Fruit fly (Drosophila melanogaster) whole organism, embryonic: ENCODE measurements around the gene CG6051.

Source experiments
- Awh ChIP-seq: fragments of 200-800 bp; sonication (Bioruptor generic); IDR thresholded peaks from 2 replicates; pipeline ENCODE4, ENCODE4 v1.3.6; 2022; ENCODE audit warnings: missing biosample characterization, missing genetic modification characterization
- BEAF-32 ChIP-seq: fragments of 200-800 bp; sonication (Bioruptor generic); optimal IDR thresholded peaks from 3 replicates; lab custom pipeline; 2017; ENCODE audit warnings: missing biosample characterization, missing genetic modification characterization, mild to moderate bottlenecking, moderate library complexity, missing genetic modification reagents
- Bteb2 ChIP-seq: fragments of 200-800 bp; sonication (Bioruptor generic); optimal IDR thresholded peaks from 2 replicates; lab custom pipeline; 2016; ENCODE audit warnings: missing biosample characterization, missing genetic modification characterization
- CG10274 ChIP-seq: fragments of 200-800 bp; sonication (Bioruptor generic); optimal IDR thresholded peaks from 3 replicates; lab custom pipeline; 2017; ENCODE audit warnings: missing biosample characterization, mild to moderate bottlenecking, missing genetic modification characterization
- CG11085 ChIP-seq: fragments of 200-800 bp; sonication (Bioruptor generic); IDR thresholded peaks from 2 replicates; pipeline ENCODE4 v1.3.6; 2022; ENCODE audit warnings: missing biosample characterization, missing genetic modification characterization
- CG12155 ChIP-seq: fragments of 200-800 bp; sonication (Bioruptor generic); optimal IDR thresholded peaks from 3 replicates; lab custom pipeline; 2016; ENCODE audit warnings: missing biosample characterization, missing genetic modification characterization
- CG12236 ChIP-seq: fragments of 200-800 bp; sonication (Bioruptor generic); optimal IDR thresholded peaks from 2 replicates; lab custom pipeline; 2016; ENCODE audit warnings: missing biosample characterization, missing genetic modification characterization
- CG13894 ChIP-seq: fragments of 200-800 bp; sonication (Bioruptor generic); optimal IDR thresholded peaks from 3 replicates; lab custom pipeline; 2018; ENCODE audit warnings: missing biosample characterization, mild to moderate bottlenecking, missing genetic modification characterization, moderate library complexity
- CG14710 ChIP-seq: fragments of 200-800 bp; sonication (Bioruptor generic); optimal IDR thresholded peaks from 3 replicates; lab custom pipeline; 2019; ENCODE audit warnings: missing biosample characterization, mild to moderate bottlenecking, missing genetic modification characterization, moderate library complexity
- CG16815 ChIP-seq: fragments of 200-800 bp; sonication (Bioruptor generic); optimal IDR thresholded peaks from 3 replicates; lab custom pipeline; 2017; ENCODE audit warnings: missing biosample characterization, mild to moderate bottlenecking, missing genetic modification characterization
- CG17385 ChIP-seq: fragments of 200-800 bp; sonication (Bioruptor generic); optimal IDR thresholded peaks from 3 replicates; lab custom pipeline; 2018; ENCODE audit warnings: missing biosample characterization, mild to moderate bottlenecking, missing genetic modification characterization
- CG2678 ChIP-seq: fragments of 200-800 bp; sonication (Bioruptor generic); optimal IDR thresholded peaks from 3 replicates; lab custom pipeline; 2019; ENCODE audit warnings: missing biosample characterization, mild to moderate bottlenecking, missing genetic modification characterization, moderate library complexity
- CG32532 ChIP-seq: fragments of 200-800 bp; sonication (Bioruptor generic); IDR thresholded peaks from 2 replicates; pipeline ENCODE4 v1.3.6; 2022; ENCODE audit warnings: missing biosample characterization, missing genetic modification characterization
- CG32772 ChIP-seq: fragments of 200-800 bp; sonication (Bioruptor generic); IDR thresholded peaks from 2 replicates; pipeline ENCODE4 v1.3.6; 2022; ENCODE audit warnings: missing biosample characterization, missing genetic modification characterization
- CG4854 ChIP-seq: fragments of 200-800 bp; sonication (Bioruptor generic); optimal IDR thresholded peaks from 2 replicates; lab custom pipeline; 2016; ENCODE audit warnings: missing biosample characterization, missing genetic modification characterization, inconsistent platforms
- CG6683 ChIP-seq: fragments of 200-800 bp; sonication (Bioruptor generic); optimal IDR thresholded peaks from 2 replicates; lab custom pipeline; 2017; ENCODE audit warnings: missing biosample characterization, mild to moderate bottlenecking, missing genetic modification characterization, missing genetic modification reagents
- CG7928 ChIP-seq: fragments of 200-800 bp; sonication (Bioruptor generic); optimal IDR thresholded peaks from 2 replicates; lab custom pipeline; 2017; ENCODE audit warnings: missing biosample characterization, mild to moderate bottlenecking, missing genetic modification characterization
- CG9817 ChIP-seq: fragments of 200-800 bp; sonication (Bioruptor generic); optimal IDR thresholded peaks from 2 replicates; lab custom pipeline; 2018; ENCODE audit warnings: missing biosample characterization, mild to moderate bottlenecking, missing genetic modification characterization, moderate library complexity
- Chrac-16 ChIP-seq: fragments of 200-800 bp; sonication (Bioruptor generic); optimal IDR thresholded peaks from 3 replicates; lab custom pipeline; 2016; ENCODE audit warnings: missing biosample characterization, missing genetic modification characterization
- CkIIα-i1 ChIP-seq: fragments of 200-800 bp; sonication (Bioruptor generic); IDR thresholded peaks from 2 replicates; pipeline ENCODE4 v1.3.6; 2022; ENCODE audit warnings: missing biosample characterization, missing genetic modification characterization
- D ChIP-seq, 2 experiments: fragments of 200-800 bp in 1 of 2; fragments of >200 bp in 1 of 2; sonication (Bioruptor generic) in 1 of 2; optimal IDR thresholded peaks; 2 replicates in 1 of 2; 3 replicates in 1 of 2; lab custom pipeline; 2017; ENCODE audit warnings: mild to moderate bottlenecking in 1 of 2, missing biosample characterization in 1 of 2, missing genetic modification characterization in 1 of 2, missing genetic modification reagents in 1 of 2
- Deaf1 ChIP-seq: fragments of 200-800 bp; optimal IDR thresholded peaks from 3 replicates; lab custom pipeline; 2019; ENCODE audit warnings: missing biosample characterization, mild to moderate bottlenecking, missing genetic modification characterization, moderate library complexity
- Fer3 ChIP-seq: fragments of 200-800 bp; sonication (Bioruptor generic); optimal IDR thresholded peaks from 2 replicates; lab custom pipeline; 2018; ENCODE audit warnings: missing biosample characterization, mild to moderate bottlenecking, missing genetic modification characterization, moderate library complexity
- HmgD ChIP-seq: fragments of 200-800 bp; sonication (Bioruptor generic); optimal IDR thresholded peaks from 3 replicates; lab custom pipeline; 2016; ENCODE audit warnings: missing biosample characterization, missing genetic modification characterization
- Hr78 ChIP-seq, 2 experiments: fragments of 200-800 bp in 1 of 2; fragments of >200 bp in 1 of 2; sonication (Bioruptor generic) in 1 of 2; optimal IDR thresholded peaks; 2 replicates each; lab custom pipeline; 2017 to 2019; ENCODE audit warnings: missing biosample characterization in 2 of 2, missing genetic modification characterization in 2 of 2, mild to moderate bottlenecking in 1 of 2, moderate library complexity in 1 of 2
- Six4 ChIP-seq: fragments of 200-800 bp; sonication (Bioruptor generic); optimal IDR thresholded peaks from 2 replicates; lab custom pipeline; 2016; ENCODE audit warnings: missing biosample characterization, missing genetic modification characterization
- Sry-β ChIP-seq: fragments of 200-800 bp; sonication (Bioruptor generic); optimal IDR thresholded peaks from 2 replicates; lab custom pipeline; 2018; ENCODE audit warnings: missing biosample characterization, mild to moderate bottlenecking, missing genetic modification characterization, moderate library complexity
- bab2 ChIP-seq: fragments of 200-800 bp; sonication (Bioruptor generic); optimal IDR thresholded peaks from 2 replicates; lab custom pipeline; 2016; ENCODE audit warnings: missing biosample characterization, missing genetic modification characterization
- bbx ChIP-seq: fragments of 200-800 bp; sonication (Bioruptor generic); IDR thresholded peaks from 2 replicates; pipeline ENCODE4 v1.3.6; 2022; ENCODE audit warnings: missing biosample characterization, missing genetic modification characterization; ENCODE audit not compliant: partially characterized antibody
- bowl ChIP-seq: fragments of 200-800 bp; sonication (Bioruptor generic); IDR thresholded peaks from 2 replicates; pipeline ENCODE4 v1.3.6; 2022; ENCODE audit warnings: missing biosample characterization, missing genetic modification characterization
- bsh ChIP-seq, 2 experiments: fragments of 200-800 bp; sonication (Bioruptor generic); optimal IDR thresholded peaks; 2 replicates each; lab custom pipeline; 2017 to 2018; ENCODE audit warnings: mild to moderate bottlenecking in 2 of 2, missing biosample characterization in 2 of 2, missing genetic modification characterization in 2 of 2, moderate library complexity in 1 of 2
- chif ChIP-seq, 2 experiments: fragments of 200-800 bp; sonication (Bioruptor generic); optimal IDR thresholded peaks; 3 replicates each; lab custom pipeline; 2016; ENCODE audit warnings: missing biosample characterization in 2 of 2, missing genetic modification characterization in 2 of 2
- croc ChIP-seq: fragments of 200-800 bp; sonication (Bioruptor generic); conservative IDR thresholded peaks from 3 replicates; pipeline ENCODE4 v1.3.6; 2022; ENCODE audit warnings: missing biosample characterization, missing genetic modification characterization
- dm ChIP-seq: fragments of 200-800 bp; sonication (Bioruptor generic); optimal IDR thresholded peaks from 3 replicates; lab custom pipeline; 2016; ENCODE audit warnings: missing biosample characterization, missing genetic modification characterization
- esg ChIP-seq: fragments of 200-800 bp; sonication (Bioruptor generic); conservative IDR thresholded peaks from 2 replicates; pipeline ENCODE4 v1.3.6; 2022; ENCODE audit warnings: missing biosample characterization, missing genetic modification characterization
- fru ChIP-seq: fragments of >200 bp; optimal IDR thresholded peaks from 2 replicates; lab custom pipeline; 2017
- grau ChIP-seq: fragments of 200-800 bp; optimal IDR thresholded peaks from 3 replicates; lab custom pipeline; 2019; ENCODE audit warnings: missing biosample characterization, mild to moderate bottlenecking, missing genetic modification characterization, moderate library complexity
- gsb-n ChIP-seq: fragments of 200-800 bp; sonication (Bioruptor generic); optimal IDR thresholded peaks from 3 replicates; lab custom pipeline; 2018; ENCODE audit warnings: missing biosample characterization, mild to moderate bottlenecking, missing genetic modification characterization
- lab ChIP-seq: fragments of 200-800 bp; sonication (Bioruptor generic); optimal IDR thresholded peaks from 3 replicates; lab custom pipeline; 2017; ENCODE audit warnings: missing biosample characterization, missing genetic modification characterization, mild to moderate bottlenecking, moderate library complexity, missing genetic modification reagents
- lilli ChIP-seq: fragments of 200-800 bp; sonication (Bioruptor generic); optimal IDR thresholded peaks from 3 replicates; lab custom pipeline; 2016; ENCODE audit warnings: missing biosample characterization, missing genetic modification characterization
- pho ChIP-seq: fragments of 200-800 bp; sonication (Bioruptor generic); optimal IDR thresholded peaks from 2 replicates; lab custom pipeline; 2016; ENCODE audit warnings: missing biosample characterization, missing genetic modification characterization
- repo ChIP-seq: fragments of 200-800 bp; sonication (Bioruptor generic); optimal IDR thresholded peaks from 2 replicates; lab custom pipeline; 2016; ENCODE audit warnings: missing biosample characterization, missing genetic modification characterization
- salm ChIP-seq: fragments of 200-800 bp; sonication (Bioruptor generic); optimal IDR thresholded peaks from 2 replicates; lab custom pipeline; 2018; ENCODE audit warnings: missing biosample characterization, mild to moderate bottlenecking, missing genetic modification characterization
- sc ChIP-seq, 3 experiments: fragments of >200 bp in 2 of 3; fragments of 200-800 bp in 1 of 3; sonication (Bioruptor generic) in 1 of 3; optimal IDR thresholded peaks; 2 replicates in 2 of 3; 3 replicates in 1 of 3; lab custom pipeline; 2017; ENCODE audit warnings: mild to moderate bottlenecking in 1 of 3, missing biosample characterization in 1 of 3, missing genetic modification characterization in 1 of 3, missing genetic modification reagents in 1 of 3
- so ChIP-seq: fragments of 200-800 bp; sonication (Bioruptor generic); IDR thresholded peaks from 3 replicates; pipeline ENCODE4 v1.3.6; 2022; ENCODE audit warnings: missing biosample characterization, missing genetic modification characterization
- unpg ChIP-seq: fragments of 200-800 bp; sonication (Bioruptor generic); optimal IDR thresholded peaks from 3 replicates; lab custom pipeline; 2018; ENCODE audit warnings: missing biosample characterization, mild to moderate bottlenecking, missing genetic modification characterization, moderate library complexity
- vnd ChIP-seq: fragments of 200-800 bp; sonication (Bioruptor generic); IDR thresholded peaks from 3 replicates; pipeline ENCODE4 v1.3.6; 2022; ENCODE audit warnings: missing biosample characterization, missing genetic modification characterization; ENCODE audit not compliant: partially characterized antibody
- zfh2 ChIP-seq: fragments of 200-800 bp; sonication (Bioruptor generic); optimal IDR thresholded peaks from 2 replicates; lab custom pipeline; 2016; ENCODE audit warnings: missing biosample characterization, missing genetic modification characterization

The CG6051 gene

DNA sequence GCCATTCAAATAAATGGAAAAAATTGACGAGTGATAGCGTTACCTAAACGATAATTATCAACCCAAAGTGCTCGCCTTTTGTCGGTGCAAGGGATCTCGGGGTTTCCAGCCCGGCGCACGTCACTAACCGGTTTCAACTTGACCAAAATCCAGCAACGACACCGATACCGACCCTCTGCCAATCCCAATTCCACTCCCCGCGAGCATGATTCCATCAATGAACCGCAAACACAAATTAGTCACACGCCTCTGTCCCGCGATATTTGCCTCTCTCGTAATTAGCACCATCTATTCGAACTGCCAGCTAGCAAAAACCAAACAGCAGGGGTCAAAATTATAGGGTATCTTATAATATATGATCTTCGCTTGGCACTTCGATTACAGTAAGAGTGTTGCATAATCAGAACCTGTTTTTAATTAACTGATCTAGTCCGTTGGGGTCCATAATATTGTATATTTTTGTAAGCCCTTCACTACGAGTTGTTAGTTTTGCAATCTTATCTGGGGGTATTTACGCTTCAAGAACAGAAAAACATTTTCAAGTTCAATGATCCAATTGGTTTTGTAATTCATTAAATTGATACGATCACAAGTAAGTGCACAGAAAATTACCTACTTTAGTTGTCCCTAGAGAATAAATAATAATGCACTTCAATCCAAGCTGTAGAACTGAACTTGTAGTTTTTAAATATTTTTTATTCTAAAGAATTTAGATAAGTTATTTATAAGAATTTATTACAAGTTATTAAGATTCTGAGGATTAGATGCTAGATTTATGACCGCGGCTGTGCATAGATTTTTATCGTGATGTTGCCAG lies 2.4 kb upstream of the CG6051 start (continued):
- TF ChIP-seq repo (no peak), bab2 (peak; percentile 26), CG32772 (GFP tag; lab: Robert Waterston, UW) (no peak), salm (tag; lab: Kevin White, UChicago) (no peak), Sry-β (GFP tag; lab: Kevin White, UChicago) (no peak), CG17385 (GFP tag; lab: Kevin White, UChicago) (peak; percentile 54), HmgD (GFP tag; lab: Kevin White, UChicago) (no peak), dm (GFP tag; lab: Kevin White, UChicago) (no peak), CG9817 (tag; lab: Kevin White, UChicago) (peak; percentile 35), CG4854 (no peak), Hr78 (GFP tag; optimal IDR thresholded peaks at IDR 0.05; lab: Kevin White, UChicago) (no peak), CG7928 (GFP tag; lab: Kevin White, UChicago) (peak; percentile 28), CG12155 (GFP tag; lab: Kevin White, UChicago) (peak; percentile 13), pho (GFP tag; lab: Kevin White, UChicago) (peak; percentile 37), CG10274 (GFP tag; lab: Kevin White, UChicago) (peak; percentile 38), CG16815 (GFP tag; lab: Kevin White, UChicago) (peak; percentile 34), Deaf1 (tag; lab: Kevin White, UChicago) (peak; percentile 38), bbx (GFP tag; lab: Robert Waterston, UW) (no peak), Chrac-16 (GFP tag; lab: Kevin White, UChicago) (no peak), CG13894 (peak; percentile 19), grau (tag; lab: Kevin White, UChicago) (peak; percentile 74), BEAF-32 (no peak), Bteb2 (GFP tag; lab: Kevin White, UChicago) (no peak), CG12236 (GFP tag; lab: Kevin White, UChicago) (no peak), chif (GFP tag; optimal IDR thresholded peaks at IDR 0.05; lab: Kevin White, UChicago) (no peak), CG2678 (tag; lab: Kevin White, UChicago) (peak; percentile 65), Awh (peak; percentile 58; the same call in 1 of the 2 replicates), CG32532 (GFP tag; lab: Robert Waterston, UW) (peak; percentile 48; the same call in 1 of the 2 replicates), gsb-n (tag; lab: Kevin White, UChicago) (peak; percentile 35), CG14710 (peak; percentile 39), unpg (GFP tag; lab: Kevin White, UChicago) (peak; percentile 50), bowl (GFP tag; lab: Robert Waterston, UW) (no peak), bsh (GFP tag; optimal IDR thresholded peaks at IDR 0.05; lab: Kevin White, UChicago) (peak; percentile 7 to 17), fru (lab: Kevin White, UChicago) (no peak), CG11085 (GFP tag; lab: Robert Waterston, UW) (no peak), sc (optimal IDR thresholded peaks at IDR 0.05; lab: Kevin White, UChicago) (no peak), sc (GFP tag; optimal IDR thresholded peaks at IDR 0.05; lab: Kevin White, UChicago) (peak; percentile 3), lilli (GFP tag; lab: Kevin White, UChicago) (peak; percentile 73), lab (GFP tag; lab: Kevin White, UChicago) (peak; percentile 69), croc (GFP tag; lab: Robert Waterston, UW) (no peak), D (optimal IDR thresholded peaks at IDR 0.05; lab: Kevin White, UChicago) (no peak), D (GFP tag; optimal IDR thresholded peaks at IDR 0.05; lab: Kevin White, UChicago) (peak; percentile 27), zfh2 (GFP tag; lab: Kevin White, UChicago) (peak; percentile 36), esg (no peak), CkIIα-i1 (GFP tag; lab: Robert Waterston, UW) (no peak), vnd (GFP tag; lab: Robert Waterston, UW) (no peak), Six4 (GFP tag; lab: Kevin White, UChicago) (peak; percentile 29), CG6683 (GFP tag; lab: Kevin White, UChicago) (no peak), so (GFP tag; lab: Robert Waterston, UW) (no peak), Fer3 (tag; lab: Kevin White, UChicago) (peak; percentile 16)
